Worm (Caenorhabditis elegans): ENCODE results near the gene F13A2.4.

- TF ChIP-seq him-1 (tag; optimal IDR thresholded peaks at IDR 0.05) (no peak), dao-5 (tag; optimal IDR thresholded peaks at IDR 0.05) (no peak), W03F9.2 (tag; optimal IDR thresholded peaks at IDR 0.05) (no peak)
These were observed 11.7 kb upstream of the F13A2.4 start, which contains the start of gene Y47D7A.17 for ce11 chrV:4411714-4412113.
